Worm (Caenorhabditis elegans): ENCODE data around the gene pzf-1.

The pzf-1 gene

DNA sequence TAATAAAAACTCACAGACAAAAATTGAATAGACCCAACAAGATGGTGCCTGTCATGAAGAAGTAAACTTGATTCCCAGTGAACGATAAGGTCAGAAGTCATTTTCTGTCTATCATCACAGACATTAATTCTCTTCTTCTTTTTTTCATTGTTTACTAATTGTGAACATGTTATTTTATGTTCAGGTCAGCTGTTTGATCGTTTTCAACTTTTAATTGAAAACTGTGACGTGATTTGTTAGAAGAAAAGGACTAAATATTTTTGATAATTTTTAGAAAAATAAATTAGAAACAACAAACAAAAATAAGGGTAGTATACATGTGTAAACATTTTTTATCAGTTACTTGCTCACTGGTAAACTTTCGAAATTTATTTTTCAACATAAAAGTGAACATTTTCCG is 41.4 kb upstream of the pzf-1 start, which contains the start of gene F36G9.7:
F36G9.7 (minus strand) TSS at position 101 of the 400 bp plus-strand sequence.
- TF ChIP-seq C34B4.2 (tag; optimal IDR thresholded peaks at IDR 0.05) (no peak), egl-13 (tag; optimal IDR thresholded peaks at IDR 0.05) (no peak), irx-1 (tag; optimal IDR thresholded peaks at IDR 0.05) (no peak), mep-1 (tag; optimal IDR thresholded peaks at IDR 0.05) (no peak), xbp-1 (tag; optimal IDR thresholded peaks at IDR 0.05) (no peak), nhr-90 (tag; optimal IDR thresholded peaks at IDR 0.05; ENCODE audit: poor library complexity) (no peak), aly-2 (tag; optimal IDR thresholded peaks at IDR 0.05) (no peak), efl-1 (optimal IDR thresholded peaks at IDR 0.05) (no peak), efl-1 (GFP tag; optimal IDR thresholded peaks at IDR 0.05 in 1 of 2) (no peak), tlp-1 (tag; optimal IDR thresholded peaks at IDR 0.05) (no peak), unc-86 (tag; optimal IDR thresholded peaks at IDR 0.05) (no peak)

DNA sequence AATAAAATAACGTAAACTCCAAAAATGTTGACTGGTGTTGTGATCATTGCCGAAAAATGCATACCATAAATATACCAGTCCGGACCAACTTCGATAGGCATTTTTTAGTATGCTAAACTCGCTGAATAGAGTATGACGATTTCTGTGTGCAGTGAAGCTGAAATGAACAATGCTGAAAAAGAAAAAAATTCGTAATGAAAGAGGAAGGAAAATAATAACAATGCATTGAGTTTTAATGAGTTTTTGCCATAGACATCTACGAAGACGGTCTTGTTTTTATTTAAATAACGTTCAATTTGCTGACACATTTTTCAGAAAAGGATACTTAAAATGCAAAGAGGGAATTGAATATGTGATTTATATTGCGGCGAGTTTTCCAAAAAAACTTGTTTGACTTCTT is 39.3 kb upstream of the pzf-1 start, which contains the start of gene sri-1:
sri-1 (minus strand) TSS at position 101 of the 400 bp plus-strand sequence.
- TF ChIP-seq ceh-82 (tag; optimal IDR thresholded peaks at IDR 0.05) (no peak), ceh-8 (GFP tag; optimal IDR thresholded peaks at IDR 0.05) (no peak), mab-9 (GFP tag; IDR thresholded peaks at IDR 0.05) (no peak), mef-2 (tag; optimal IDR thresholded peaks at IDR 0.05) (no peak), sptf-1 (tag; optimal IDR thresholded peaks at IDR 0.05) (no peak), ceh-90 (tag; optimal IDR thresholded peaks at IDR 0.05) (no peak), hlh-17 (GFP tag; optimal IDR thresholded peaks at IDR 0.05; ENCODE audit: borderline replicate concordance) (no peak), ama-1 (optimal IDR thresholded peaks at IDR 0.05) (no peak), fkh-8 (tag; optimal IDR thresholded peaks at IDR 0.05) (no peak)

DNA sequence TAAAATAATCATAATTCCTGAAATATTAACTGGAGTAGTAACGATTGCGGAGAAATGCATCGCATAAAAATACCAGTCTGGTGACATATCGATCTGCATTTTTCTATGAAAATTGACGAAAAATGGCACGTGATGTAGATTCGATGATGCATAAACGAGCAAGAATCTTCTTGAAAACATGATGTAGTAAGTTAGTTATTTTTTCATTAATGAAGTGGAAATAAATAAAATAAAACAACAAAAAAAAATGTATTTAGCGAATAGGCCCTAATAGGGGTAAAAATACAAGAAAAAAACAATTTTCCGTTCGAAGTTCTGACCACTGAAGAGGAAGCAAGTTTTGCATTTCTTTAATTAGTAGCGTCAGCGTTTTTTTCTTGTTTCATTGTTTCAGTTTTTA is 36.9 kb upstream of the pzf-1 start, which contains the start of gene sri-2:
sri-2 (minus strand) TSS at position 101 of the 400 bp plus-strand sequence.
- TF ChIP-seq ceh-8 (GFP tag; optimal IDR thresholded peaks at IDR 0.05): no peak
- TF ChIP-seq fkh-8 (tag; optimal IDR thresholded peaks at IDR 0.05): peak; percentile 39

DNA sequence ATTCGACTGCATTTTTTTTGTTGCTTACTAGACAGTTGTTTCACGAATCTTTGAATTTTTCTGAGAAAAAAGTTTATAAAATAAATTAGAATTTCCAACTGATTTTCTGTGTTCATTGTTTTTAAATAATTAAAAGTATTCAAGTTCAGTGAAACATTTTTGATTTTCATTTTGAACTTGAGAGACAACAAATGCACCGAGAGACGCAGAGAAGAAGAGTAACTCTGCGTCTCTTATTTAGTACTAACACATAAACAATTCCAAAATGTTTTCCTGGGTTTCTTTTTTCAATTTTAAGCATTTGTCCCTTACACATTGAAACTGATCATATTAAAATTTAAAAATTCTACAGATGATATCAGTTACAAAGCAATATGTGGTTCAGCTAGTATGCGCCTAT is 31.2 kb upstream of the pzf-1 start:
- TF ChIP-seq lin-14 (GFP tag; optimal IDR thresholded peaks at IDR 0.05): peak; percentile 55
- TF ChIP-seq xbp-1 (tag; optimal IDR thresholded peaks at IDR 0.05): no peak
- no peak for TF ChIP-seq nhr-19 (GFP tag; conservative IDR thresholded peaks at IDR 0.05)
- no peak for TF ChIP-seq jun-1 (tag; optimal IDR thresholded peaks at IDR 0.05)
- TF ChIP-seq mep-1 (tag; optimal IDR thresholded peaks at IDR 0.05): peak; percentile 8
- no peak for TF ChIP-seq nhr-28 (tag; optimal IDR thresholded peaks at IDR 0.05)
- no peak for TF ChIP-seq tbx-2 (tag; optimal IDR thresholded peaks at IDR 0.05)
- no peak for TF ChIP-seq rnt-1 (tag; optimal IDR thresholded peaks at IDR 0.05)
- no peak for TF ChIP-seq swsn-7 (tag; optimal IDR thresholded peaks at IDR 0.05)
- TF ChIP-seq lin-39 (tag; optimal IDR thresholded peaks at IDR 0.05): no peak
- peak; percentile 87 for TF ChIP-seq nhr-85 (tag)
- no peak for TF ChIP-seq skn-1 (tag; optimal IDR thresholded peaks at IDR 0.05)
- no peak for TF ChIP-seq zip-4 (GFP tag; optimal IDR thresholded peaks at IDR 0.05)
- TF ChIP-seq hlh-4 (tag; optimal IDR thresholded peaks at IDR 0.05): no peak
- no peak for TF ChIP-seq sup-37 (GFP tag; optimal IDR thresholded peaks at IDR 0.05)
- no peak for TF ChIP-seq tlp-1 (tag; optimal IDR thresholded peaks at IDR 0.05)
- TF ChIP-seq lsy-2 (tag; optimal IDR thresholded peaks at IDR 0.05): peak; percentile 13 to 14
- TF ChIP-seq nhr-20 (tag; optimal IDR thresholded peaks at IDR 0.05): peak; percentile 53
- no peak for TF ChIP-seq isw-1 (GFP tag; IDR thresholded peaks at IDR 0.05)
- TF ChIP-seq sptf-1 (tag; optimal IDR thresholded peaks at IDR 0.05): no peak
- TF ChIP-seq nhr-47 (tag; optimal IDR thresholded peaks at IDR 0.05): no peak
- no peak for TF ChIP-seq grh-1 (GFP tag; IDR thresholded peaks at IDR 0.05)
- TF ChIP-seq blmp-1 (tag; optimal IDR thresholded peaks at IDR 0.05): no peak
- no peak for TF ChIP-seq C04F5.9 (tag; optimal IDR thresholded peaks at IDR 0.05)
- TF ChIP-seq nhr-237 (tag; optimal IDR thresholded peaks at IDR 0.05): no peak
- peak; percentile 35 to 41 for TF ChIP-seq efl-1 (optimal IDR thresholded peaks at IDR 0.05)
- peak in 1 of 2 experiments; percentile 82 for TF ChIP-seq efl-1 (GFP tag; optimal IDR thresholded peaks at IDR 0.05 in 1 of 2)
- no peak for TF ChIP-seq vab-15 (tag; optimal IDR thresholded peaks at IDR 0.05)
- TF ChIP-seq nhr-77 (tag; optimal IDR thresholded peaks at IDR 0.05): no peak
- TF ChIP-seq pax-3 (tag; optimal IDR thresholded peaks at IDR 0.05): no peak
- TF ChIP-seq dsc-1 (tag; optimal IDR thresholded peaks at IDR 0.05): no peak
